Worm (Caenorhabditis elegans): ENCODE results near the gene inf-1.

The inf-1 gene

DNA sequence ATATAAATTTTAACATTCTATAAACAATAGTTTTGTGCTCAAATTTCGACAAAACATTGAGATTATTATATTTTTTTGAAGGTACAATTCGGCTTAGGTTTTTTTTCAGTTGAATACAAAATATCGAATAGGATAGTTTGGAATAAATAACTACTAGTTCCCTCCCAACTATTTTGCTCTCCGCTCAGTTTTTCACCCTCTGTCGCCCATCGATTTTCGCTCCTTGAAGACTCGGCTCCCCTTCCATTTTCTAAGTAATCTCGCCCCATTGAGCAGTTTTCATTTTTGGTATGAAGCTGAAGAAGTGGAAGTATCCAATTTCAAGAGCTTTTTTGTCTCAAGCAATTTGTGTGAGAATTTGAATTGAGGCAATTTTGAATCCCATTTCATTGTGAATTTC lies 43.7 kb downstream of the inf-1 start, which contains the start of gene F31E3.2:
F31E3.2 (plus strand) TSS at position 301 of the 400 bp plus-strand sequence.
- TF ChIP-seq ceh-43 (GFP tag; optimal IDR thresholded peaks at IDR 0.05): no peak
- no peak for TF ChIP-seq ceh-83 (GFP tag; optimal IDR thresholded peaks at IDR 0.05)
- no peak for TF ChIP-seq blmp-1 (tag; optimal IDR thresholded peaks at IDR 0.05)
- no peak for TF ChIP-seq lin-13 (tag; optimal IDR thresholded peaks at IDR 0.05)
- no peak for TF ChIP-seq sptf-1 (tag; optimal IDR thresholded peaks at IDR 0.05)
- TF ChIP-seq zip-8 (tag; optimal IDR thresholded peaks at IDR 0.05): no peak
- TF ChIP-seq ces-1 (GFP tag; optimal IDR thresholded peaks at IDR 0.05): no peak
- no peak for TF ChIP-seq lsy-2 (tag; optimal IDR thresholded peaks at IDR 0.05)
- TF ChIP-seq ztf-11 (tag; optimal IDR thresholded peaks at IDR 0.05): no peak
- no peak for TF ChIP-seq cnd-1 (tag; optimal IDR thresholded peaks at IDR 0.05)
- TF ChIP-seq nhr-28 (tag; optimal IDR thresholded peaks at IDR 0.05): no peak
- no peak for TF ChIP-seq snpc-4 (tag; optimal IDR thresholded peaks at IDR 0.05)
- no peak for TF ChIP-seq M03D4.4 (tag; optimal IDR thresholded peaks at IDR 0.05)
- TF ChIP-seq mep-1 (tag; optimal IDR thresholded peaks at IDR 0.05): no peak
- TF ChIP-seq nhr-237 (tag; optimal IDR thresholded peaks at IDR 0.05): no peak
- TF ChIP-seq pha-4 (tag; optimal IDR thresholded peaks at IDR 0.05): no peak
- TF ChIP-seq elt-1 (tag; optimal IDR thresholded peaks at IDR 0.05; ENCODE audit: borderline replicate concordance, insufficient read depth): no peak
- no peak for TF ChIP-seq flh-1 (GFP tag; optimal IDR thresholded peaks at IDR 0.05)
- no peak for TF ChIP-seq nhr-12 (tag; optimal IDR thresholded peaks at IDR 0.05)
- TF ChIP-seq drap-1 (GFP tag; optimal IDR thresholded peaks at IDR 0.05): no peak

DNA sequence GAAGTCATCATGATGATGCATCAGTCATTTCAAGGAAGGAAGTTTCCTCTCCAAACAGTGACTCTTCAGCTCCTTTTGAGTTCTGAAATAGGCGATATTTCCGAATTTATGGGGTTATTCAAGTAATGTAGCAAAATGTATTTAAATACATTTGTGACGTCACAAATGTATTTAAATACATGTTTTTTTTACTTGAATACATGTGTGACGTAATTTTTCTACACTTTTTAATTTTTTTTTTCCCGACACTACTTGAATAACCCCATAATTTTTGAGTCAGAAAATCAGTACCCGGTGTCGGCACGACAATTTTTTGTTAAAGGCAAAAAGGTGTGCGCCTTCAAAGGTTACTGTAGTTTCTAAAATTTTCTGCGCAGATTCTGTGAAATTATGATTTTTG lies 45.0 kb downstream of the inf-1 start:
- TF ChIP-seq unc-39 (tag; optimal IDR thresholded peaks at IDR 0.05): no peak
- TF ChIP-seq zip-8 (tag; optimal IDR thresholded peaks at IDR 0.05): peak; percentile 91
- no peak for TF ChIP-seq lin-32 (GFP tag; optimal IDR thresholded peaks at IDR 0.05)
- no peak for TF ChIP-seq ces-1 (GFP tag; optimal IDR thresholded peaks at IDR 0.05)

DNA sequence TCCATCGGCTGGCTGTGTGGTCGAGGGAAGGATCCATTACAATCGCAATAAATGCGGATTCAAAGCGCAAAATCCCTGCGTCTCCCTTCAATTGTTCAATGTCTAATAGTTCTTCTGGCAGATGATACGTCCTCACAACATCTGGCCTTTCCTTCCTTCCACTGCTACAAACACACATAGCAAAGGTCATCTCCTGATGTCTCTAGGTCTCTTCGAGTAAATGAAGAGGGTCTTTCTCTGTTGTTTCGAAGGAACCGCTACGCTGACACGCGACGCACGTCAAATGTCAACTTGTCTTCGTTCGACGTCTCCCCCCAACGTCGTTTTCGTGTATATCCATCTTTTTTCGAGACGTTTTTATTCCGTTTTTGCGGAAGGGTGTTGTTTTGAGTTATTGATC lies 48.9 kb downstream of the inf-1 start:
- TF ChIP-seq mep-1 (tag; optimal IDR thresholded peaks at IDR 0.05): peak; percentile 67
- no peak for TF ChIP-seq nhr-237 (tag; optimal IDR thresholded peaks at IDR 0.05)
- TF ChIP-seq mab-5 (tag; optimal IDR thresholded peaks at IDR 0.05): no peak
- TF ChIP-seq pha-4 (tag; optimal IDR thresholded peaks at IDR 0.05): no peak
- TF ChIP-seq nhr-12 (tag; optimal IDR thresholded peaks at IDR 0.05): no peak
- TF ChIP-seq sem-2 (GFP tag; optimal IDR thresholded peaks at IDR 0.05): no peak
- TF ChIP-seq sptf-1 (tag; optimal IDR thresholded peaks at IDR 0.05): peak; percentile 53
- peak; percentile 13 for TF ChIP-seq drap-1 (GFP tag; optimal IDR thresholded peaks at IDR 0.05)
- TF ChIP-seq ceh-39 (tag; optimal IDR thresholded peaks at IDR 0.05): peak; percentile 66
- TF ChIP-seq M03D4.4 (tag; optimal IDR thresholded peaks at IDR 0.05): peak; percentile 53
- TF ChIP-seq cnd-1 (tag; optimal IDR thresholded peaks at IDR 0.05): peak; percentile 95
- peak; percentile 58 for TF ChIP-seq lin-13 (tag; optimal IDR thresholded peaks at IDR 0.05)
- peak; percentile 3 for TF ChIP-seq tbx-8 (GFP tag; optimal IDR thresholded peaks at IDR 0.05)
- no peak for TF ChIP-seq elt-3 (tag; optimal IDR thresholded peaks at IDR 0.05)
- no peak for TF ChIP-seq ceh-43 (GFP tag; optimal IDR thresholded peaks at IDR 0.05)
- peak; percentile 81 for TF ChIP-seq lin-32 (GFP tag; optimal IDR thresholded peaks at IDR 0.05)
- TF ChIP-seq ham-2 (GFP tag; optimal IDR thresholded peaks at IDR 0.05): peak; percentile 74
- TF ChIP-seq mls-2 (tag; optimal IDR thresholded peaks at IDR 0.05): peak; percentile 55
- TF ChIP-seq snpc-4 (tag; optimal IDR thresholded peaks at IDR 0.05): no peak
- peak; percentile 93 for TF ChIP-seq hlh-1 (tag; optimal IDR thresholded peaks at IDR 0.05)
- TF ChIP-seq unc-39 (tag; optimal IDR thresholded peaks at IDR 0.05): peak; percentile 2
- TF ChIP-seq flh-1 (GFP tag; optimal IDR thresholded peaks at IDR 0.05): no peak
- no peak for TF ChIP-seq ces-1 (GFP tag; optimal IDR thresholded peaks at IDR 0.05)
- TF ChIP-seq ztf-11 (tag; optimal IDR thresholded peaks at IDR 0.05): peak; percentile 30
- peak; percentile 76 for TF ChIP-seq unc-120 (tag; optimal IDR thresholded peaks at IDR 0.05; ENCODE audit: poor library complexity, severe bottlenecking)
- no peak for TF ChIP-seq nhr-76 (tag; optimal IDR thresholded peaks at IDR 0.05)
- no peak for TF ChIP-seq blmp-1 (tag; optimal IDR thresholded peaks at IDR 0.05)
- peak; percentile 22 for TF ChIP-seq elt-1 (tag; optimal IDR thresholded peaks at IDR 0.05; ENCODE audit: borderline replicate concordance, insufficient read depth)
- no peak for TF ChIP-seq ceh-83 (GFP tag; optimal IDR thresholded peaks at IDR 0.05)
- peak; percentile 55 for TF ChIP-seq lsy-2 (tag; optimal IDR thresholded peaks at IDR 0.05)
- TF ChIP-seq nhr-28 (tag; optimal IDR thresholded peaks at IDR 0.05): no peak
- peak; percentile 88 for TF ChIP-seq nhr-2 (tag; optimal IDR thresholded peaks at IDR 0.05)
- peak; percentile 100 for TF ChIP-seq unc-62 (GFP tag; optimal IDR thresholded peaks at IDR 0.05)
- TF ChIP-seq bed-3 (GFP tag; optimal IDR thresholded peaks at IDR 0.05): no peak
- TF ChIP-seq zip-8 (tag; optimal IDR thresholded peaks at IDR 0.05): no peak
